Fruit fly (Drosophila melanogaster) whole organism, embryonic: ENCODE measurements around the gene RhoGDI.

Source experiments
- ATbp ChIP-seq: fragments of 200-800 bp; sonication (Bioruptor generic); optimal IDR thresholded peaks from 2 replicates; lab custom pipeline; 2017; ENCODE audit warnings: missing biosample characterization, mild to moderate bottlenecking, missing genetic modification characterization, missing genetic modification reagents
- CG10321 ChIP-seq: fragments of 200-800 bp; sonication (Bioruptor generic); IDR thresholded peaks from 2 replicates; pipeline ENCODE4 v1.3.6; 2022; ENCODE audit warnings: missing biosample characterization, missing genetic modification characterization
- CG10462 ChIP-seq: fragments of 200-800 bp; sonication (Bioruptor generic); optimal IDR thresholded peaks from 2 replicates; lab custom pipeline; 2016; ENCODE audit warnings: missing biosample characterization, missing genetic modification characterization
- CG11456 ChIP-seq: fragments of 200-800 bp; sonication (Bioruptor generic); IDR thresholded peaks from 3 replicates; pipeline ENCODE4 v1.3.6; 2022; ENCODE audit warnings: missing biosample characterization, missing genetic modification characterization
- CG12236 ChIP-seq: fragments of 200-800 bp; sonication (Bioruptor generic); optimal IDR thresholded peaks from 2 replicates; lab custom pipeline; 2016; ENCODE audit warnings: missing biosample characterization, missing genetic modification characterization
- CG14050 ChIP-seq: fragments of 200-800 bp; sonication (Bioruptor generic); IDR thresholded peaks from 3 replicates; pipeline ENCODE4 v1.3.6; 2022; ENCODE audit warnings: missing biosample characterization, missing genetic modification characterization
- CG14667 ChIP-seq: fragments of 200-800 bp; sonication (Bioruptor generic); IDR thresholded peaks from 2 replicates; pipeline ENCODE4 v1.3.6; 2022; ENCODE audit warnings: missing biosample characterization, missing genetic modification characterization
- CG17328 ChIP-seq: fragments of 200-800 bp; sonication (Bioruptor generic); IDR thresholded peaks from 2 replicates; pipeline ENCODE4 v1.3.6; 2022; ENCODE audit warnings: missing biosample characterization, missing genetic modification characterization
- CG17829 ChIP-seq: fragments of 200-800 bp; optimal IDR thresholded peaks from 2 replicates; lab custom pipeline; 2019; ENCODE audit warnings: missing biosample characterization, mild to moderate bottlenecking, missing genetic modification characterization, moderate library complexity
- CG17912 ChIP-seq: fragments of 200-800 bp; sonication (Bioruptor generic); optimal IDR thresholded peaks from 2 replicates; lab custom pipeline; 2018; ENCODE audit warnings: missing biosample characterization, mild to moderate bottlenecking, missing genetic modification characterization
- CG31224 ChIP-seq: fragments of 200-800 bp; sonication (Bioruptor generic); IDR thresholded peaks from 2 replicates; pipeline ENCODE4 v1.3.6; 2022; ENCODE audit warnings: missing biosample characterization, missing genetic modification characterization
- CG3163 ChIP-seq: fragments of 200-800 bp; sonication (Bioruptor generic); optimal IDR thresholded peaks from 3 replicates; lab custom pipeline; 2016; ENCODE audit warnings: missing biosample characterization, missing genetic modification characterization
- CG4617 ChIP-seq: fragments of 200-800 bp; sonication (Bioruptor generic); optimal IDR thresholded peaks from 3 replicates; lab custom pipeline; 2016; ENCODE audit warnings: missing biosample characterization, missing genetic modification characterization, borderline replicate concordance
- CG4820 ChIP-seq: fragments of 200-800 bp; sonication (Bioruptor generic); optimal IDR thresholded peaks from 3 replicates; lab custom pipeline; 2016; ENCODE audit warnings: missing biosample characterization, missing genetic modification characterization
- CG5180 ChIP-seq: fragments of 200-800 bp; sonication (Bioruptor generic); optimal IDR thresholded peaks from 3 replicates; lab custom pipeline; 2017; ENCODE audit warnings: missing biosample characterization, missing genetic modification characterization, mild to moderate bottlenecking, moderate library complexity, missing genetic modification reagents
- CG6765 ChIP-seq: fragments of 200-800 bp; sonication (Bioruptor generic); optimal IDR thresholded peaks from 3 replicates; lab custom pipeline; 2017; ENCODE audit warnings: missing biosample characterization, mild to moderate bottlenecking, missing genetic modification characterization
- CG6813 ChIP-seq: fragments of 200-800 bp; sonication (Bioruptor generic); optimal IDR thresholded peaks from 2 replicates; lab custom pipeline; 2017; ENCODE audit warnings: missing biosample characterization, missing genetic modification characterization, mild to moderate bottlenecking, moderate library complexity, missing genetic modification reagents
- CG6854 ChIP-seq: fragments of 200-800 bp; sonication (Bioruptor generic); optimal IDR thresholded peaks from 3 replicates; lab custom pipeline; 2017; ENCODE audit warnings: missing biosample characterization, mild to moderate bottlenecking, missing genetic modification characterization
- CG8765 ChIP-seq: fragments of 200-800 bp; sonication (Bioruptor generic); IDR thresholded peaks from 2 replicates; pipeline ENCODE4 v1.3.6; 2022; ENCODE audit warnings: missing biosample characterization, missing genetic modification characterization
- CG9727 ChIP-seq: fragments of 200-800 bp; sonication (Bioruptor generic); optimal IDR thresholded peaks from 3 replicates; lab custom pipeline; 2017; ENCODE audit warnings: missing biosample characterization, mild to moderate bottlenecking, missing genetic modification characterization
- CrebB ChIP-seq: fragments of 200-800 bp; sonication (Bioruptor generic); optimal IDR thresholded peaks from 3 replicates; lab custom pipeline; 2018; ENCODE audit warnings: missing biosample characterization, mild to moderate bottlenecking, missing genetic modification characterization
- Fer2 ChIP-seq: fragments of 200-800 bp; sonication (Bioruptor generic); optimal IDR thresholded peaks from 2 replicates; lab custom pipeline; 2018; ENCODE audit warnings: missing biosample characterization, mild to moderate bottlenecking, missing genetic modification characterization, moderate library complexity
- HLHmδ ChIP-seq: fragments of 200-800 bp; sonication (Bioruptor generic); optimal IDR thresholded peaks from 2 replicates; lab custom pipeline; 2018; ENCODE audit warnings: missing biosample characterization, mild to moderate bottlenecking, missing genetic modification characterization, moderate library complexity
- HmgZ ChIP-seq: fragments of 200-800 bp; sonication (Bioruptor generic); optimal IDR thresholded peaks from 2 replicates; lab custom pipeline; 2018; ENCODE audit warnings: missing biosample characterization, mild to moderate bottlenecking, missing genetic modification characterization
- Hr39 ChIP-seq: fragments of >200 bp; optimal IDR thresholded peaks from 2 replicates; lab custom pipeline; 2017
- Lim3 ChIP-seq: fragments of 200-800 bp; sonication (Bioruptor generic); IDR thresholded peaks from 2 replicates; pipeline ENCODE4 v1.3.6; 2022; ENCODE audit warnings: missing biosample characterization, missing genetic modification characterization
- Meics ChIP-seq: fragments of 200-800 bp; sonication (Bioruptor generic); optimal IDR thresholded peaks from 2 replicates; lab custom pipeline; 2017; ENCODE audit warnings: missing biosample characterization, mild to moderate bottlenecking, missing genetic modification characterization
- Nf-YC ChIP-seq: fragments of 200-800 bp; optimal IDR thresholded peaks from 3 replicates; lab custom pipeline; 2019; ENCODE audit warnings: missing biosample characterization, mild to moderate bottlenecking, missing genetic modification characterization, moderate library complexity
- Oli ChIP-seq: fragments of 200-800 bp; sonication (Bioruptor generic); optimal IDR thresholded peaks from 2 replicates; lab custom pipeline; 2018; ENCODE audit warnings: missing biosample characterization, mild to moderate bottlenecking, missing genetic modification characterization, moderate library complexity
- Side ChIP-seq: fragments of 200-800 bp; sonication (Bioruptor generic); optimal IDR thresholded peaks from 2 replicates; lab custom pipeline; 2016; ENCODE audit warnings: missing biosample characterization, missing genetic modification characterization
- YL-1 ChIP-seq: fragments of 200-800 bp; sonication (Bioruptor generic); optimal IDR thresholded peaks from 3 replicates; lab custom pipeline; 2017; ENCODE audit warnings: missing biosample characterization, mild to moderate bottlenecking, missing genetic modification characterization
- ase ChIP-seq: fragments of 200-800 bp; sonication (Bioruptor generic); IDR thresholded peaks from 3 replicates; pipeline ENCODE4 v1.3.6; 2022; ENCODE audit warnings: missing biosample characterization, missing genetic modification characterization
- br ChIP-seq: fragments of >200 bp; optimal IDR thresholded peaks from 2 replicates; lab custom pipeline; 2017
- cato ChIP-seq: fragments of 200-800 bp; sonication (Bioruptor generic); optimal IDR thresholded peaks from 2 replicates; lab custom pipeline; 2016; ENCODE audit warnings: missing biosample characterization, missing genetic modification characterization, borderline replicate concordance
- chm ChIP-seq: fragments of 200-800 bp; sonication (Bioruptor generic); IDR thresholded peaks from 2 replicates; pipeline ENCODE4 v1.3.6; 2022; ENCODE audit warnings: missing biosample characterization, missing genetic modification characterization
- dm ChIP-seq: fragments of 200-800 bp; sonication (Bioruptor generic); optimal IDR thresholded peaks from 3 replicates; lab custom pipeline; 2016; ENCODE audit warnings: missing biosample characterization, missing genetic modification characterization
- dmrt11E ChIP-seq: fragments of 200-800 bp; sonication (Bioruptor generic); optimal IDR thresholded peaks from 3 replicates; lab custom pipeline; 2018; ENCODE audit warnings: missing biosample characterization, mild to moderate bottlenecking, missing genetic modification characterization, moderate library complexity
- ftz-f1 ChIP-seq: fragments of 200-800 bp; sonication (Bioruptor generic); optimal IDR thresholded peaks from 2 replicates; lab custom pipeline; 2016; ENCODE audit warnings: missing biosample characterization, missing genetic modification characterization
- gce ChIP-seq: fragments of 200-800 bp; sonication (Bioruptor generic); IDR thresholded peaks from 3 replicates; pipeline ENCODE4 v1.3.6; 2022; ENCODE audit warnings: missing biosample characterization, missing genetic modification characterization
- gem ChIP-seq: fragments of 200-800 bp; sonication (Bioruptor generic); optimal IDR thresholded peaks from 2 replicates; lab custom pipeline; 2019; ENCODE audit warnings: missing biosample characterization, mild to moderate bottlenecking, missing genetic modification characterization, moderate library complexity
- lilli ChIP-seq: fragments of 200-800 bp; sonication (Bioruptor generic); optimal IDR thresholded peaks from 3 replicates; lab custom pipeline; 2016; ENCODE audit warnings: missing biosample characterization, missing genetic modification characterization
- nerfin-2 ChIP-seq: fragments of 200-800 bp; sonication (Bioruptor generic); IDR thresholded peaks from 2 replicates; pipeline ENCODE4 v1.3.6; 2022; ENCODE audit warnings: missing biosample characterization, missing genetic modification characterization; ENCODE audit not compliant: partially characterized antibody
- nom ChIP-seq: fragments of 200-800 bp; sonication (Bioruptor generic); optimal IDR thresholded peaks from 2 replicates; lab custom pipeline; 2017; ENCODE audit warnings: missing biosample characterization, missing genetic modification characterization, mild to moderate bottlenecking, moderate library complexity, missing genetic modification reagents
- pnt ChIP-seq: fragments of 200-800 bp; sonication (Bioruptor generic); optimal IDR thresholded peaks from 3 replicates; lab custom pipeline; 2016; ENCODE audit warnings: missing biosample characterization, missing genetic modification characterization
- repo ChIP-seq: fragments of 200-800 bp; sonication (Bioruptor generic); optimal IDR thresholded peaks from 2 replicates; lab custom pipeline; 2016; ENCODE audit warnings: missing biosample characterization, missing genetic modification characterization
- run ChIP-seq: fragments of 200-800 bp; sonication (Bioruptor generic); optimal IDR thresholded peaks from 3 replicates; lab custom pipeline; 2018; ENCODE audit warnings: missing biosample characterization, mild to moderate bottlenecking, missing genetic modification characterization
- slp2 ChIP-seq: fragments of 200-800 bp; sonication (Bioruptor generic); optimal IDR thresholded peaks from 2 replicates; lab custom pipeline; 2016; ENCODE audit warnings: missing biosample characterization, missing genetic modification characterization
- sr ChIP-seq: fragments of 200-800 bp; sonication (Bioruptor generic); IDR thresholded peaks from 3 replicates; pipeline ENCODE4 v1.3.6; 2022; ENCODE audit warnings: missing biosample characterization, missing genetic modification characterization
- tio ChIP-seq: fragments of 200-800 bp; sonication (Bioruptor generic); optimal IDR thresholded peaks from 2 replicates; lab custom pipeline; 2017; ENCODE audit warnings: missing biosample characterization, missing genetic modification characterization, inconsistent platforms

Gene RhoGDI

DNA sequence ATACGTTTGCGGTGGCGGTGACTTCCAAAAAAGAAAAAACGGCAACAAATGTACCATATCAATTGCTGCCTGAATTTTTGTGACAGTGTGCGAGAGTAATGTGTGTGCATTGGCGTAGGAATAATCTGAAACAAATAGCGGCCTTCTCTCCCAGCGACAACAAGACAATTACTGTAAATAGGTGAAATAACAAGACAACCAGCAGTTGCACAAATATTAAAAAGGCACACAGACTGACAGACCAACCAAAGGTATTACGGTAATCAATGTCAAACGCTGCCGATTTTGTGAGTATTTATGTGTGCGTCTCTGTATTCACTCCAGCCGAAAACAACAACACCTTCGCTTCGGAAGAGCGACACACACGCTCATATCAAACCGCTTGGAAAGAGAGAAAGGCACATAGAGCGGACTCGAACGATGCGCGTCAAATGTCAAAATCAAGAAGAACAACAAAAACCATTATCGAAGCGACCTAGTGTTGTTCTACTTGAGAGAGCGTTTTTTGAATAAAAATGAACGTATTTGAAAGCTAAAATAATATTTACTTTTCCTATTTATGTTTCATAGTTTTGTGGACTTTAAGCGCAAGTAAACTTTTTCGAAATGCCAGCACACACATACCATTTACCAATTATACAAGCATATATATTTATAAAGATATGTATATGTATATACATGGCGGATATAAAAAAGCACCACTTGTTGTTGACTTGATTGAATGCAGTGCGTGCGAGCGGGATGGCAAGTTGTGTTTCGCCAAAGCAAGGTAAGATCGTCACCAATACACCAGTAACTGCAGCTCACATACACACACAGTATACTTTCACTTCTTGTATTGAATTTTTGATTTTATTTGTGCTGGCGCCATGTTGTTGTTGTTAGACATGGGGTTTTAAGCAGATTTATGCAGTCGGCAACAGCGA, 21.5 kb upstream of the RhoGDI start (continued):
- peak; percentile 84 for TF ChIP-seq chm (GFP tag; lab: Robert Waterston, UW)
- TF ChIP-seq cato (GFP tag; lab: Kevin White, UChicago), result peak; percentile 53
- TF ChIP-seq dmrt11E (tag; lab: Kevin White, UChicago), result peak; percentile 52
- peak; percentile 84 for TF ChIP-seq CrebB (tag; lab: Kevin White, UChicago)
- TF ChIP-seq CG6765, result peak; percentile 30
- peak; percentile 42 for TF ChIP-seq Nf-YC (tag; lab: Kevin White, UChicago)
- TF ChIP-seq CG5180, result peak; percentile 50
- TF ChIP-seq Meics (GFP tag; lab: Kevin White, UChicago), result peak; percentile 55
- peak; percentile 34 for TF ChIP-seq CG17912 (GFP tag; lab: Kevin White, UChicago)
- peak; percentile 58 for TF ChIP-seq HmgZ
- TF ChIP-seq Oli (tag; lab: Kevin White, UChicago), result peak; percentile 18
- TF ChIP-seq ATbp (GFP tag; lab: Kevin White, UChicago), result peak; percentile 90
- 0 out of 3 replicates have a peak, but pooled peaks have one; percentile 14 for TF ChIP-seq CG14050 (GFP tag; lab: Robert Waterston, UW)
- peak; percentile 59 for TF ChIP-seq gem (tag; lab: Kevin White, UChicago)
- no peak for TF ChIP-seq CG14667 (GFP tag; lab: Robert Waterston, UW)
- no peak for TF ChIP-seq Hr39 (lab: Kevin White, UChicago)
- TF ChIP-seq Fer2, result peak; percentile 31
- TF ChIP-seq CG6854 (GFP tag; lab: Kevin White, UChicago), result peak; percentile 34
- TF ChIP-seq CG9727, result peak; percentile 66
- TF ChIP-seq YL-1 (GFP tag; lab: Kevin White, UChicago), result peak; percentile 17
- no peak for TF ChIP-seq slp2 (GFP tag; lab: Kevin White, UChicago)
- 0 out of 3 replicates have a peak, but pooled peaks have one; percentile 23 for TF ChIP-seq ase (GFP tag; lab: Robert Waterston, UW)
- TF ChIP-seq nerfin-2 (GFP tag; lab: Robert Waterston, UW), result no peak
- TF ChIP-seq CG8765, result no peak
- TF ChIP-seq Lim3, result no peak
- TF ChIP-seq CG6813 (GFP tag; lab: Kevin White, UChicago), result peak; percentile 85
- TF ChIP-seq CG4820 (GFP tag; lab: Kevin White, UChicago), result peak; percentile 26
- peak; percentile 36 for TF ChIP-seq CG10462 (GFP tag; lab: Kevin White, UChicago)
- peak; percentile 75 for TF ChIP-seq pnt (GFP tag; lab: Kevin White, UChicago)
- TF ChIP-seq br (lab: Kevin White, UChicago), result no peak
- peak; percentile 62 for TF ChIP-seq repo (GFP tag; lab: Kevin White, UChicago)
- TF ChIP-seq CG17829 (tag; lab: Kevin White, UChicago), result peak; percentile 20
- TF ChIP-seq CG10321 (GFP tag; lab: Robert Waterston, UW), result peak; percentile 92
- TF ChIP-seq gce (GFP tag; lab: Robert Waterston, UW), result peak; percentile 74; the same call in 2 of the 3 replicates
- peak; percentile 24 for TF ChIP-seq lilli (GFP tag; lab: Kevin White, UChicago)
- peak; percentile 62; the same call in 1 of the 3 replicates for TF ChIP-seq sr (GFP tag; lab: Robert Waterston, UW)
- peak; percentile 62; the same call in 1 of the 3 replicates for TF ChIP-seq CG11456 (GFP tag; lab: Robert Waterston, UW)
- TF ChIP-seq run (tag; lab: Kevin White, UChicago), result no peak
- peak; percentile 72 for TF ChIP-seq ftz-f1 (GFP tag; lab: Kevin White, UChicago)
- peak; percentile 12 for TF ChIP-seq CG4617 (GFP tag; lab: Kevin White, UChicago)
- peak; percentile 63 for TF ChIP-seq CG3163 (GFP tag; lab: Kevin White, UChicago)
- no peak for TF ChIP-seq CG31224
- TF ChIP-seq tio, result no peak
- peak; percentile 4 for TF ChIP-seq dm
- peak; percentile 74 for TF ChIP-seq CG12236
- TF ChIP-seq Side, result peak; percentile 74
- peak; percentile 53 for TF ChIP-seq CG17328 (GFP tag; lab: Robert Waterston, UW)
- TF ChIP-seq nom (GFP tag; lab: Kevin White, UChicago), result no peak
- TF ChIP-seq HLHmδ (GFP tag; lab: Kevin White, UChicago), result peak; percentile 66
